Fruit fly (Drosophila melanogaster) ovary, adult (tissue): ENCODE measurements around the gene phu.

Experiments
- CG17801 ChIP-seq: fragments of 200-800 bp; optimal IDR thresholded peaks from 2 replicates; lab custom pipeline; 2019; ENCODE audit warnings: missing biosample characterization, mild to moderate bottlenecking, missing genetic modification characterization, moderate library complexity; ENCODE audit not compliant: partially characterized antibody

phu gene

DNA sequence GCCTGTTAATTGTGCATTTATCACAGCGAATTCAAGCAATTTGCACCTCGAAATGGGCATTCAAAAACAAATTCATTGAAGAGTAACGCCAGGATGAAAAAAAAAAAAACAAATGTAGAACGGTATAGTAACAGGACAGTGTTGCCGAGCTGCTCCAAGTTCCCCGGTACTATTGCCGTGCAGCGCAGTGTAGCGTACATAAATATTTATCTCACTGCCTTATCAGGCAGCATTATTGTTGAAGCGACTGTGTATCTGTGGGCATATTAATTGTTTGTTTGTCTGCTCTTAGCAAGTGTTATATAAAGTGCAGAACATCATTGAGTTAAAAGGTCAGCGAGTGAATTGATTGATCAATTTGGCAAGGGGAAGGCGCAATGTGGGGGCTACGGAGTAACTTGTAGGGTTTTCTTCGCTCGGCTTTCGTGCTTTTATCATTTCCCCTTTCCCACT lies 21.8 kb downstream of the phu start:
- TF ChIP-seq CG17801 (GFP tag; lab: Kevin White, UChicago) = no peak

DNA sequence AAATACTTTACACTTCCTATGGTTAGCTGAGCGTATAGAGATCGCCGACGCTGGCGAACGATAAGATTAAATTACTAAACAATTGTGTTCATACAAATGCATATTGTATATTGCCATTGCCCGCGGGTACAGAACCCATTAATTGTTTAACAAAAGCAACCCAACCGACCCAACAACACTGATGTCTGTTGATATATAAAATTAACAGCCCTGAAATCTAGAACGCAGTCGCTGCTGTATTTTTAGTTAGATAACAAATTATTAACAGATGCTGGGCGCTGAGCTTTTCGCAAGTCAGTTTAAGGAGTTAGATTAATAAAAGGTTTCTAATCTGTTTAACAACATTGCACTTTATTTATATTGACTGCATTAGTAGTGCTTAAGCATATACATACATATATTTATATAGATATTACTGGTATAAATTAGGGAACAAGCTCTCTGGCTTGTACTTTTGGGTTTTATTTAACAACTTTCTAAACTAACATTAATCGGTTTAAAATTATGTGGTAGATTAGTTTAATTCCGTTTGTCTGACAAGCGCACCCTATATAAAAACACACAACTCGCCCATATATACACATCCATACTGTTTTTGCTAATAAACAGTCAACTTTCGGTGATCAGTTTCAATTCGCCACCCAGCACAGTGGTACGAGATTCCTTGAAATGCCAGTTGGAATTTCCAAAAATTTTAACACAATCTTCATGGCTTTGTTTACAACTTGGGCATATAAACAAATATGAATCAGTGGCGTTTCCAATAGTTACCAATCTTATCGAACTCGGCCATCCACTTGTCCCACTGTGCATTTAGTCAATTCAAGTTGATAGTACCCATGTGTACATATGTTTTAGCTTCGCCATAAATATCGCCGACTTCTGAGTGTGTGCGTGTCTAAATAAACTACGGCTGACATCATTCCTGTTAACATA lies 33.6 kb downstream of the phu start:
- peak; percentile 71 for TF ChIP-seq CG17801 (GFP tag; lab: Kevin White, UChicago)

DNA sequence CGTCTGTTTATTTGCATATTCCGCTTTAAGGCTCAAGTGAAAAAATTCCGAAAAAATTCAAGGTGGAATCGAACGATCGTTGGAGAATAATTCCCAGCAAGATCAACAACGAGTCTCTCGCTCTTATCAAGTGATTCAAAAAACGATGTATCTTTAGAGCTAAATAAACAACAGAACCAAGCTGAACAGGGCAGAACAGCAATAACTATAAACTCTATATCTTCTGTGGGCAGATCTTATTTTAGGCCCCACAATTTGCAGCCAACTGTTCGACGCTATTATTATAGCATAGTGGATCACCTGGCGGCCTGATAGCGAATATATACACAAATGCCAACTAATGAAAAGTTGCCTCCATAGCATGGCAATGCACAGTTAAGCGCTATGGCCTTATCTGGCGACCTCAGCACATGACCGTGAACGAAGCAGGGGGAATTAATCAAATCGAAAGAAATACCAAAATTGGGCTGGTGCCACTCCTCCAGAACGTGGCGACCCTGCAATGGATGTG lies 34.8 kb downstream of the phu start:
- no peak for TF ChIP-seq CG17801 (GFP tag; lab: Kevin White, UChicago)

DNA sequence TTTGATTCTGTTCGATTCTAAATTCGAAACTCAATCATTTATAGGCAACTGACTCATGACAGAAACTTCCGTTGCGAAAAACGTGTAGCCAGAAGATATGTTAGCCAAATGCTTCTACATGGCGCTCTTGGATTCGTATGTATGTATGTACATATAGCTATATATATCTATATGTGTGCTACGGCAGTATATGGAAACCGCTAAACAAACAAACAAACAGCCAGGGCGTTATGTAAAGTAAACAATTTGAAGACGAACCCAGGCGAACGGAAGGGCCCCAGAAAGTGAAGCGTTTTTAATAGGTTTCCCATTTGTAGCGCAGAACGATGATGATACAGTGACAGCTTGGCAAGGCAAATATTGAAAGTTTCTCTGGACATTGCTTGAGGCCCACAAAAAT lies 35.3 kb downstream of the phu start:
- no peak for TF ChIP-seq CG17801 (GFP tag; lab: Kevin White, UChicago)

DNA sequence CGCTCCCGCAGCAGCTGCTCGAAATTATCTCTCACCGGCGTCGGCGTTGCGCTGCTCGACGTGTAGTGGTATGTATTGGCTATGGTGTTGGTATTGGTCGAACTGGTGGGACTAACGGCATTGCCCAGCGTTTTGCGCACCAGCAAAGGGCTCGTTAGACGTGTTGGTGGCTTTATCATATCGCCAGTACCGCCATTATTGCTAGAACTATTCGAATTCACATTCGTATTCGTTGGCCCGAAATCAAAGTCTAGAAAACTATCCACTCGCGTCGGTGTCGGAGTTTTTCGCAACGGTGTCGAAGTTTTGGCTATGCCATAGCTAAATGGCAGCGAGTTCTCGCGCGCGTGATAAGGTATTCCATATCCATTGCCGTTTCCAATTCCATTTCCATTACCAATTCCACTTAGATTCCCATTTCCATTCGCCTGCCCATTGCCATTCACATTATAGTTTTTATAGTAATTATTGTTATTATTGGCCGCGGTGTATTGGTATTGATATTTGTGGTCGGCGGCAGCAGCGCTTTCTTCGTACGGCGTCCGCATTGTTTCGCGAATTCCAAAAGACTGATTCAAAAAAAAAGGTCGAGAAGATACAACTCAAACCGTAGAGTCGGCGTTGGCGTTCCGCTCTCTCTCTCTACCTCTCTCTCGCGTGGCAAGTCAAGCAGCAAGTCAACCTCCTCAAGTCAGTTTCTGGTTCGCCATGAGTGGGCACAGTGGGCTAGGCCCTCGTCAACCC lies 38.0 kb downstream of the phu start, which contains the start of gene by:
Gene by (minus strand): TSS at position 575 of the 744 bp plus-strand sequence.
- no peak for TF ChIP-seq CG17801 (GFP tag; lab: Kevin White, UChicago)

DNA sequence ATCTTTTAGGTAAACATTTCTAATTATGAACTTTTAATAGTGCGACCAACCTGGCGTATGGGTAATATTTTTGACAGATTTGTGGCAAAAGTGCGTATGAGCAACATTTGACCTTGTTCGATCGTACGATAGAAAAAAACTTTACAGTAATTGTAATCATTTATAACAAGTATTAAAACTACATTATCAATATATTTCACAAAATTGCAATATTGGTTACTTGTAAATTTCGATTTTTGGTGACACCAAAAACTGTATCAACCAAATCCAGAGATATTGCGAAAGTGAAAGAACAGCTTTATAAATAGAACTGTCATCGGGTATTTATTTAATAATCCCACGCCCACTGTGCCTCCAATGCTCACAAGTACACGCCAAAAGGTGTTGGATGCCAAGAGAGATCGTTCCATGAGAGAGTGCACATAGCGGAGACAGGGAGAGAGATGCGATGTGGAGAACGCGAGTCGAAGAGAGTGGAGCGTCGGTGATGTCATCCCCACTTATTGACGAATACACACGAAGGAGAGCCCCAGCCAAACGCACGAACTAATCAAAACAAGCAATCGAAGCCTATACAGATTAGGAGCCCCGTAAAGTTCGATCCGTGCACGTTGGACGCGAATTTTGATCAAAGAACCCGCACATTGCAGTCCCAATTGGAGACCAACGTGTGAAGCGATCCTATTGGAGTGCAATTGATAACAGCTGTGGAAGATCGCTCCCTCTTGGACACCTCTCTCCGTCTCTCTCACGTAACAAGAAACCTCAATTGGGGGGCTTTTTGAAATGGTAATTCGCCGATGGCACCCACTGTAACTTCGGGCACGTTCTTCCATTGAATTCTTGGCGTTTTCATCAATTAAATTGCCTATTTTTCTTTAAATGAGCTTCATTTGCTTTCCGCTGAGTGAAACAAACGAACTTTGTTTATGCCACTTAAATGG lies 38.9 kb downstream of the phu start:
- peak; percentile 77 for TF ChIP-seq CG17801 (GFP tag; lab: Kevin White, UChicago)

DNA sequence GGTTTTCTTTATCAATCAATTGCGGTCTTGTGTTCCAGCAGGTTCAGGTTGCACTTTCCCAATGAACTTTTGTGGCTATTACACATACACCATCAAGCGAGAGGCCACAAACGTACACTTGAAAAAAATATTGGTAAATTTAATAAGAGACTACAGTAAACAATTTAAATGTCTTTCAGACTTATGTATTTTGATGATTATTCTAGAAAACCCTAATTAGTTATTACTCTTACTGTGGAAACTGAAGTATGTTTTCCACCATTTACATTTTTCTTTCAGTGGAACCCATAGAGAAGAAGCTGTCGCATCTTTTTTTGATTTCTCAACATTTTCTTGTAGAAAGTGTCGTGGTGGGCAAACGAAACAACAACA lies 39.5 kb downstream of the phu start:
- peak; percentile 72 for TF ChIP-seq CG17801 (GFP tag; lab: Kevin White, UChicago)

DNA sequence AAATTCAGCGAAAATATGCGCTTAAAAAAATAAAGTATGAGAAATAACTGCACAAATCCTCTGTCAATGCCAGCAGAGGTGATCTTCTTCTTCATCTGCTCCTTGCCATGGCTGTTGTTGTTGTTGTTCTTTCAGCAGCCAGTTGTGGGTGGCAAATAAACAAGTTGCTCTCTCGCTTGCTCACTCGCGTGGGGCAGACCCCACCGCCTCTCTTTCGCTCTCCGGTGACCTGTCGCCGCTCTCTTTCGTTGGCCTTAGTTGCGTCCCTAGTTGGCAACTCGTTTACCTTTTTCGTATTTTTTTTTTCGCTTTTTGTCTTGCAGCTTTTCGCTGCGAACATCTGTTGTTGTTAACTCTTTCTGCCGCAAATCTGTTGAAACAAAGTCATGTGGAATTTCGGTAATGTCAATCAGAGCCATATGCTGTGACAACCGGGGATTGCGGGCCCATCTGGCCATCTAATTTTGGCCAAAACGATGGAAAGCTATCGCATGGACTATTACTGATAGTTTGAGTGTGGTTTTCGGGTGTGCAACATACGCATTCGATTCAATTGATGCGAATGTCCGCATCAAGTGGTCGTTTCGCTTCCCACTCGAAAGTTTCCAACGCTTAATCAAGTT lies 40.1 kb downstream of the phu start:
- no peak for TF ChIP-seq CG17801 (GFP tag; lab: Kevin White, UChicago)

DNA sequence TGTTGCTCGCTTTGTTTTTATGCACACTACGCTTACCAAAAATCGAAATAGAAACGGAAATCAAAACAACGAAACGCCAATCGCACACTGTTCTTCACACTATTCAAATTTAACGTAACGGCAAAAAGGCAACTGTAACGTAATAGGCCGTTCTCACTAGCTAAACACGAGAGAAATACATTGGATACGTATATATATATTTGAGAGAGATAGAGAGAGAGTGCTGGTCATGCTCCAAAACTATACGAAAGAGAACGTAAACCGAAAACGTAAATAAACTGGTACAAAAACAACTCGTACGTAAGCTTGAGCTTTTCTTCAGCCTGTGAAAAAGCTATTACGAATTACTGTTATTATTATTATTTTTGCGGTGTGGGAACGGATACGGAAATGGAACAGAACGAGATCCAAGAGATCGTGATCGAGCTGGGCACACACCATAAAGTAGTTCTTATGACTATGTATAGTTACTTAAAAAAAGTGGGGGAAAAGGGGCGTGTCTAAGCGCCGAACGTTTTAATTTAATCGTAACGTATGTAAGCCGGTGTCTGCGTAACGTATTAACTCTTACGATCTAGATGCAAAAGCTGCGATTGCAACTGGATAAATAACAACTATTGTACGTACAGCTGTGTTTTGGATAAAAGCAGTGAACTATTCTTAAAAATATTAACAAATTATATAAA lies 49.0 kb downstream of the phu start:
- no peak for TF ChIP-seq CG17801 (GFP tag; lab: Kevin White, UChicago)
